Fruit fly (Drosophila melanogaster): ENCODE data around the gene CG6184.

The CG6184 gene

DNA sequence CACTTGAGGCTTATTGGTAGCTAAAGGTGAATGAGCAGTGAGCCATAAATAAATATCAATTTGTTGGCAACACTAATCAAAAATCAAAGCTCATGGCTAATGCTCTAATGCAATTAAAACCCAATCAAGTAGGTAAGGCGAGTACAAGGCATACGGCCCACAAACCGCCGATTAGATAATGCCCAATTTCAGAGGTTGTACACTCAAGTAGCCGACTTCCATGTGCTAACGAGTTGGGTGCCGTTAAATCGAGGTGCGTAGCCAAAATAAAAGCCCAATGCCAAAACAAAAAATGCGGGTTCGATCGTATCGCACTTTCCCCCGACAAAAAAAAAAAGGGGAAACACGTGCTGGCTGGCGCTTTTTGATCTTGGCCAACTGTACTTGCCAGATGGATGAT, 35.7 kb downstream of the CG6184 start (continued):
- TF ChIP-seq Dip2 (GFP tag; IDR thresholded peaks at IDR 0.05) (no peak), NfI (GFP tag; optimal IDR thresholded peaks at IDR 0.05) (peak; percentile 16), ham (GFP tag; IDR thresholded peaks at IDR 0.05) (no peak), CG11085 (GFP tag; IDR thresholded peaks at IDR 0.05) (no peak), Kr (GFP tag; optimal IDR thresholded peaks at IDR 0.05) (no peak), Bteb2 (GFP tag; optimal IDR thresholded peaks at IDR 0.05) (no peak), sens-2 (GFP tag; IDR thresholded peaks at IDR 0.05) (peak; percentile 74), sc (optimal IDR thresholded peaks at IDR 0.05) (no peak), sc (GFP tag; optimal IDR thresholded peaks at IDR 0.05) (no peak), Rfx (GFP tag; IDR thresholded peaks at IDR 0.05) (peak; percentile 9; the same call in 1 of the 2 replicates), CG34224 (GFP tag; IDR thresholded peaks at IDR 0.05; ENCODE audit: partially characterized antibody) (no peak), CG3281 (GFP tag; optimal IDR thresholded peaks at IDR 0.05) (peak; percentile 25), exex (tag; optimal IDR thresholded peaks at IDR 0.05) (peak; percentile 100), CG13894 (tag; optimal IDR thresholded peaks at IDR 0.05) (peak; percentile 6), nom (GFP tag; optimal IDR thresholded peaks at IDR 0.05) (no peak), CG16863 (GFP tag; optimal IDR thresholded peaks at IDR 0.05) (no peak), Fer1 (GFP tag; optimal IDR thresholded peaks at IDR 0.05) (no peak), CG4730 (GFP tag; IDR thresholded peaks at IDR 0.05) (no peak), CG11398 (GFP tag; optimal IDR thresholded peaks at IDR 0.05) (no peak), Vsx1 (GFP tag; optimal IDR thresholded peaks at IDR 0.05) (peak; percentile 73), tna (GFP tag; IDR thresholded peaks at IDR 0.05; ENCODE audit: partially characterized antibody) (no peak), CG4617 (GFP tag; optimal IDR thresholded peaks at IDR 0.05; ENCODE audit: borderline replicate concordance) (no peak), HLH4C (GFP tag; IDR thresholded peaks at IDR 0.05; ENCODE audit: partially characterized antibody) (no peak), CG8281 (tag; optimal IDR thresholded peaks at IDR 0.05) (no peak), Ptx1 (GFP tag; IDR thresholded peaks at IDR 0.05) (no peak), CG9215 (GFP tag; IDR thresholded peaks at IDR 0.05) (no peak), HLH54F (GFP tag; optimal IDR thresholded peaks at IDR 0.05) (no peak), Sox102F (GFP tag; optimal IDR thresholded peaks at IDR 0.05) (no peak), dmrt99B (tag; optimal IDR thresholded peaks at IDR 0.05) (no peak), chif (GFP tag; optimal IDR thresholded peaks at IDR 0.05) (no peak), CG16779 (GFP tag; IDR thresholded peaks at IDR 0.05) (no peak), CG18619 (GFP tag; optimal IDR thresholded peaks at IDR 0.05) (no peak), CG4328 (GFP tag; optimal IDR thresholded peaks at IDR 0.05) (no peak), Deaf1 (tag; optimal IDR thresholded peaks at IDR 0.05) (no peak), slou (GFP tag; optimal IDR thresholded peaks at IDR 0.05) (no peak), amos (GFP tag; IDR thresholded peaks at IDR 0.05; ENCODE audit: partially characterized antibody) (no peak), PHDP (tag; optimal IDR thresholded peaks at IDR 0.05) (peak; percentile 35), seq (GFP tag; IDR thresholded peaks at IDR 0.05) (no peak), so (GFP tag; IDR thresholded peaks at IDR 0.05) (no peak), CG11723 (GFP tag; optimal IDR thresholded peaks at IDR 0.05) (no peak), gcm (GFP tag; optimal IDR thresholded peaks at IDR 0.05) (no peak), CG8290 (GFP tag; optimal IDR thresholded peaks at IDR 0.05) (no peak), CG8290 (tag; optimal IDR thresholded peaks at IDR 0.05) (peak in 1 of 2 experiments; percentile 40), trem (tag; optimal IDR thresholded peaks at IDR 0.05) (no peak), Gsc (GFP tag; IDR thresholded peaks at IDR 0.05) (no peak), Spps (tag; optimal IDR thresholded peaks at IDR 0.05) (no peak), lmd (GFP tag; IDR thresholded peaks at IDR 0.05) (no peak), Lhr (GFP tag; optimal IDR thresholded peaks at IDR 0.05) (no peak), fd64A (GFP tag; optimal IDR thresholded peaks at IDR 0.05) (no peak), CG5245 (GFP tag; optimal IDR thresholded peaks at IDR 0.05) (no peak), crp (GFP tag; optimal IDR thresholded peaks at IDR 0.05) (no peak), CG15601 (tag; optimal IDR thresholded peaks at IDR 0.05) (no peak)
